Fruit fly (Drosophila melanogaster): ENCODE measurements around the gene mrn.
A peak's percentile ranks its signal among the peaks of the same experiment; 100 is the strongest.

DNA sequence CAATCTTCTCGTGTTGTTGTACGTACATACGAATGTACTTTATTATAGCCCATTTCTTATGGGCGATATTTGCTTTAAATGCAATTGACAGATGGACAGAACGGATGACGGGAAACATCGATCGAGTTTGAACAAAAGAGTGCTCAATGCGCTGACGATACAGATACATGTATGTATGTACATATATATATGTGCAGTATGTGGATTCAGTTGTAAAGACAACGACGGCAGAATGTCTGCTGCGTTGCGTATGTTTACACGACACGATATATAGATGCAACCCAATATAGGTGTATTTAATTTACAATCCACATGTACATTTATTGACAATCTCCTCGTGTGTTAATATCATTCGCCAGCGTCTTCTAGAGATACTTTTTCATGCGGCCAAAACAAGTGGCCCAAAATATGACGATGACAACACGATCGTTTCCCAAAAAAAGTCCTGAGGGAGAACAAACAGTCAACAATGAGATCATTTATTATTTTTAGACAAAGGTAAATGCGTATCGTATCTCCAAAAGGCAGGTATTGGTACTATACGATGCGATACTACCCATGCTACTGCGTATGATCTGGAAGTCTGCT lies 49.6 kb downstream of the mrn start:
- TF ChIP-seq GATAd (GFP tag; optimal IDR thresholded peaks at IDR 0.05) (no peak), psq (GFP tag; optimal IDR thresholded peaks at IDR 0.05) (no peak), br (GFP tag; optimal IDR thresholded peaks at IDR 0.05) (peak; percentile 15), pan (optimal IDR thresholded peaks at IDR 0.05) (no peak), h (GFP tag; optimal IDR thresholded peaks at IDR 0.05) (peak; percentile 54), CG9705 (GFP tag; optimal IDR thresholded peaks at IDR 0.05) (no peak), dmrt93B (GFP tag; optimal IDR thresholded peaks at IDR 0.05) (no peak), HLH106 (tag; optimal IDR thresholded peaks at IDR 0.05) (no peak), Vsx2 (GFP tag; optimal IDR thresholded peaks at IDR 0.05; ENCODE audit: partially characterized antibody) (no peak), Hr78 (GFP tag; optimal IDR thresholded peaks at IDR 0.05) (no peak), Myc (optimal IDR thresholded peaks at IDR 0.05) (no peak), Dfd (GFP tag; optimal IDR thresholded peaks at IDR 0.05) (no peak)

All from whole organism, wandering third instar larva.